Worm (Caenorhabditis elegans) whole organism, early embryonic: ENCODE results near the gene oac-3.

ENCODE experiments used
- ama-1 ChIP-seq: fragments of 150-350 bp; optimal IDR thresholded peaks from 2 replicates; lab custom pipeline; 2014
- ceh-13 ChIP-seq: fragments of 200-800 bp; sonication (Bioruptor generic); optimal IDR thresholded peaks from 2 replicates; lab custom pipeline; 2018; ENCODE audit warnings: mild to moderate bottlenecking, missing genetic modification characterization, missing compliant biosample characterization
- scrt-1 ChIP-seq: fragments of 200-800 bp; sonication (Bioruptor generic); IDR thresholded peaks from 2 replicates; pipeline ENCODE4 v1.3.6; 2022; ENCODE audit warnings: missing genetic modification characterization, missing compliant biosample characterization

DNA sequence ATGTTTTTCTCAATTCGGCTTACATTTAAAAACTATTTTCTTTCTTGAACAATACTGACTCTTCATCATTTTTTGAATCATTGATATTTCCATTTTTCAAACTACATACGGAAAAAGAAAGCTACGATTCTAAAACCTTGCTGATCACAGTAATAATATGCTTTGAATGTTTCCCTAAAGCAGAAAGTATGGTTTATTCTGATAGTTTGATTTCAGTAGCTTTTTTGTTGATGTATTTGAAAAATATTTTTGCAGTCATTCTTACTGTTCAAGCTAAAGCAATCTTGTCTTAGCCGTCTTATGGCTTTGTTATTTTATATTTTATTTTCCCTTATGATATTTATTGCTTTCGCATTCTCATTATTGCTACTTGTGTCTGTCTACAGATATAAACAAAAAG, 30.2 kb downstream of the oac-3 start, which contains the start of gene srxa-13:
- TF ChIP-seq ama-1 (lab: Kevin White, UChicago) (no peak), ceh-13 (GFP tag; lab: Kevin White, UChicago) (no peak), scrt-1 (GFP tag; lab: Robert Waterston, UW) (no peak)
